Worm (Caenorhabditis elegans): Measurements from ENCODE around the gene slc-17.5.

Gene slc-17.5

DNA sequence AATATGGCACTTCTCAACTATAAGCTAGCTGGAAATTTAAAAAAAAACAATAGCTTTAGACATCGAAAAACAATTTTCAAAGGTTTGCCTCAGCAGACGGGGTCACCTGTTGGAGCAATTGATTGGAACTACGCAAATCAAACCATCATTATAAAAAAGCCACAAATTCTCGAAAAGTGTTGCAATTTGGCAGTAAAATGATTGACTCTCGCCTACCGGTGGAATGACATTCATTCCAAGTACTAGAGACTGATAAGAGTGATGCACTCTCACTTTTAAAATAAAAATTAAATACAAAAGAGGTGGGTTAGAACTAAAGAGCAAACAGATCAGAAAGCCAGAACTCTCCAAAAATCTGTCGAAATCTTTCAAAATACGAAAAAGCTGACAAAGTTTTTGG lies 755 bp upstream of the slc-17.5 start:
- TF ChIP-seq ceh-22 (tag; optimal IDR thresholded peaks at IDR 0.05) = no peak
- TF ChIP-seq fkh-10 (GFP tag; optimal IDR thresholded peaks at IDR 0.05) = no peak
- no peak for TF ChIP-seq fax-1 (tag; optimal IDR thresholded peaks at IDR 0.05)
- TF ChIP-seq nhr-232 (tag; optimal IDR thresholded peaks at IDR 0.05) = no peak
- TF ChIP-seq lin-11 (tag; optimal IDR thresholded peaks at IDR 0.05) = no peak
- no peak for TF ChIP-seq C08G9.2 (tag; optimal IDR thresholded peaks at IDR 0.05)
- no peak for TF ChIP-seq hlh-13 (GFP tag; optimal IDR thresholded peaks at IDR 0.05)
- no peak for TF ChIP-seq F13H6.1 (tag; optimal IDR thresholded peaks at IDR 0.05)
- no peak for TF ChIP-seq pag-3 (tag; optimal IDR thresholded peaks at IDR 0.05; ENCODE audit: borderline replicate concordance)
- TF ChIP-seq nhr-11 (tag; optimal IDR thresholded peaks at IDR 0.05) = no peak

- TF ChIP-seq rnt-1 (tag; optimal IDR thresholded peaks at IDR 0.05) (no peak), hlh-8 (tag; optimal IDR thresholded peaks at IDR 0.05) (no peak), nhr-232 (tag; optimal IDR thresholded peaks at IDR 0.05) (no peak), dve-1 (tag; optimal IDR thresholded peaks at IDR 0.05) (no peak), fkh-10 (GFP tag; optimal IDR thresholded peaks at IDR 0.05) (no peak), fax-1 (tag; optimal IDR thresholded peaks at IDR 0.05) (no peak), nfya-1 (tag; optimal IDR thresholded peaks at IDR 0.05) (no peak), elt-2 (tag; optimal IDR thresholded peaks at IDR 0.05) (no peak), hlh-6 (tag; optimal IDR thresholded peaks at IDR 0.05) (no peak), dmd-4 (tag; optimal IDR thresholded peaks at IDR 0.05; ENCODE audit: borderline replicate concordance) (no peak)
These were observed 1.8 kb downstream of the slc-17.5 start for ce11 chrV:8282933-8283332.

- TF ChIP-seq ceh-45 (GFP tag; IDR thresholded peaks at IDR 0.05) = no peak
- TF ChIP-seq unc-86 (tag; optimal IDR thresholded peaks at IDR 0.05) = no peak
- TF ChIP-seq ceh-22 (tag; optimal IDR thresholded peaks at IDR 0.05) = no peak
- no peak for TF ChIP-seq ceh-48 (tag; optimal IDR thresholded peaks at IDR 0.05)
- no peak for TF ChIP-seq odd-2 (tag; optimal IDR thresholded peaks at IDR 0.05)
- no peak for TF ChIP-seq T23F11.4 (GFP tag; optimal IDR thresholded peaks at IDR 0.05)
- TF ChIP-seq ceh-6 (GFP tag; optimal IDR thresholded peaks at IDR 0.05) = no peak
- no peak for TF ChIP-seq sox-2 (GFP tag; IDR thresholded peaks at IDR 0.05)
- no peak for TF ChIP-seq gmeb-2 (tag; optimal IDR thresholded peaks at IDR 0.05)
- TF ChIP-seq unc-3 (GFP tag; conservative IDR thresholded peaks at IDR 0.05) = no peak
- TF ChIP-seq unc-3 (tag; optimal IDR thresholded peaks at IDR 0.05) = no peak
- TF ChIP-seq elt-2 (tag; optimal IDR thresholded peaks at IDR 0.05) = no peak
- TF ChIP-seq ceh-30 (tag; optimal IDR thresholded peaks at IDR 0.05) = no peak
- TF ChIP-seq F13H6.1 (tag; optimal IDR thresholded peaks at IDR 0.05) = no peak
These were observed 3.1 kb downstream of the slc-17.5 start for ce11 chrV:8281646-8282045.

- TF ChIP-seq C38D4.7 (GFP tag; optimal IDR thresholded peaks at IDR 0.05) (no peak), F13H6.1 (tag; optimal IDR thresholded peaks at IDR 0.05) (no peak), C08G9.2 (tag; optimal IDR thresholded peaks at IDR 0.05) (no peak), K09A11.1 (tag; optimal IDR thresholded peaks at IDR 0.05; ENCODE audit: insufficient read depth) (no peak), pha-4 (tag; optimal IDR thresholded peaks at IDR 0.05) (no peak), ceh-2 (tag; optimal IDR thresholded peaks at IDR 0.05) (no peak)
These were observed 3.9 kb downstream of the slc-17.5 start, which contains the start of gene str-135 for ce11 chrV:8280770-8281169. Gene str-135 (minus strand): TSS chrV:8280870.

ce11 chrV:8278830-8279229 lies 5.9 kb downstream of the slc-17.5 start, which contains the start of gene str-136:
Gene str-136 (minus strand): TSS chrV:8278930.
- TF ChIP-seq ceh-6 (GFP tag; optimal IDR thresholded peaks at IDR 0.05) = no peak
- TF ChIP-seq ets-4 (tag; optimal IDR thresholded peaks at IDR 0.05) = no peak
- TF ChIP-seq ama-1 (optimal IDR thresholded peaks at IDR 0.05) = no peak
- no peak for TF ChIP-seq elt-4 (tag; optimal IDR thresholded peaks at IDR 0.05)
- TF ChIP-seq nfya-1 (tag; optimal IDR thresholded peaks at IDR 0.05) = no peak
- TF ChIP-seq sox-2 (GFP tag; IDR thresholded peaks at IDR 0.05) = no peak
- no peak for TF ChIP-seq pha-4 (tag; optimal IDR thresholded peaks at IDR 0.05)
- TF ChIP-seq T23F11.4 (GFP tag; optimal IDR thresholded peaks at IDR 0.05) = no peak
